Fruit fly (Drosophila melanogaster) whole organism, prepupa: ENCODE measurements around the gene CG5149.
A peak's percentile ranks its signal among the peaks of the same experiment; 100 is the strongest.

ENCODE experiments used
- CG10669 ChIP-seq: fragments of 200-800 bp; sonication (Bioruptor generic); optimal IDR thresholded peaks from 3 replicates; lab custom pipeline; 2018; ENCODE audit warnings: missing biosample characterization, mild to moderate bottlenecking, missing genetic modification characterization, moderate library complexity
- CG3919 ChIP-seq: fragments of 200-800 bp; sonication (Bioruptor generic); optimal IDR thresholded peaks from 3 replicates; lab custom pipeline; 2016; ENCODE audit warnings: missing biosample characterization, missing genetic modification characterization
- CG4318 ChIP-seq: fragments of 200-800 bp; sonication (Bioruptor generic); optimal IDR thresholded peaks from 3 replicates; lab custom pipeline; 2017; ENCODE audit warnings: missing biosample characterization, mild to moderate bottlenecking, missing genetic modification characterization
- CG6808 ChIP-seq: fragments of 200-800 bp; sonication (Bioruptor generic); optimal IDR thresholded peaks from 3 replicates; lab custom pipeline; 2017; ENCODE audit warnings: missing biosample characterization, missing genetic modification characterization, mild to moderate bottlenecking, moderate library complexity, missing genetic modification reagents
- CG8632 ChIP-seq: fragments of 200-800 bp; sonication (Bioruptor generic); optimal IDR thresholded peaks from 3 replicates; lab custom pipeline; 2016; ENCODE audit warnings: missing biosample characterization, missing genetic modification characterization
- Gug ChIP-seq: fragments of 200-800 bp; sonication (Bioruptor generic); IDR thresholded peaks from 2 replicates; pipeline ENCODE4 v1.3.6; 2022; ENCODE audit warnings: missing biosample characterization, missing genetic modification characterization

DNA sequence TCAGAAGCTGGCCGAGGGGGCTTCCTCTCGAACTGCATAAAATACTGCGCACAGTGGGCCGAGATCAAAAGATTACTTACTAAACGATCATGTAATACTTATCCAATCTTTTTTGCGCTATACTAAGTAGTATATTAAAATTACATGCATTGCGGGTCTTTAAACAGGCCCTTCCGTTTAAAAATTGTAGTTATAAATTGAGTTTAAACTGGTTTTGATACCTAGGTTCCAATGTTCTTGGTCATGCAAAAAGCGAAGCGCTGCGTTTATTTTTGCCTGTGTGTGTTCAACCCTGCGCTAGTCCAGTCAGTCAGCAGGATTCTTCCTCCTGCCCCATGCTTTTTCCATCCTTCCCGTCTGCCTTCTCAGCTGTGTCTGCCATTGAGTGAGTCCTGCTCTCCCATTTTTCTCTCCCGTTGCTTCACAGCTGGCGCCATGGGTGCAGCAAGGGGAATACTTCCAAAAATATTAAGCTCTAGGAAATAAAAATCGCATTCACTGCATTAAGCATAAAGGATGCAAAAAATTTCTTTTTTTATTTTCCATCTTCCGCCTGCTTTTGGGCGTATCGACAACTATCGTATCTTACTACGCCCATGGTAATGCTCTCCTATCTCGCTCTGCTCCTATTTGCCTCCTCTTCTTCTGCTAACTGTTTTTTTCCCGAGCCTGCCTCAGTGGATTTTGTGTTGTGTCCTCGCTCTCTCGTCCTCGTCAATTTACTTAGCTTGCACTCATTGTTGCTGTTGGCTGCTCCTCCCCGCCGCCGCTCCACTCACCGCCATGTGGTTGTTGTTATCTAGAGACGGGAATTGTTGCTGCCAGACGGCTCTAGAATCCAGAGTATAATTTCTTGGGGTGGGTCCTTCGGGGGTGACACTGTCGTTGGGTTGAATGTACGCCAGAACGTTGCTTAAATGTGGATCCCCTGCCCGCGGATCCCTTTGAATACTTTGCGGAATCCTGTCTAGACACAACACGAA, 32.5 kb upstream of the CG5149 start:
- peak; percentile 92 for TF ChIP-seq CG6808 (GFP tag; lab: Kevin White, UChicago)
- TF ChIP-seq CG4318 (GFP tag; lab: Kevin White, UChicago): peak; percentile 57
- TF ChIP-seq CG8632 (GFP tag; lab: Kevin White, UChicago): peak; percentile 74
- TF ChIP-seq Gug (GFP tag; lab: Robert Waterston, UW): peak; percentile 75
- peak; percentile 91 for TF ChIP-seq CG10669
- peak; percentile 86 for TF ChIP-seq CG3919 (GFP tag; lab: Kevin White, UChicago)
